Worm (Caenorhabditis elegans) whole organism, young adult: ENCODE results near the gene R07B1.9.

Experiments
- C06A6.2 ChIP-seq: fragments of 200-800 bp; sonication (Bioruptor generic); conservative IDR thresholded peaks from 2 replicates; pipeline ENCODE4 v1.3.6; 2022; ENCODE audit warnings: missing genetic modification characterization, missing compliant biosample characterization
- C17E4.6 ChIP-seq: fragments of 200-800 bp; sonication (Bioruptor generic); IDR thresholded peaks from 2 replicates; pipeline ENCODE4 v1.3.6; 2022; ENCODE audit warnings: missing genetic modification reagents, missing genetic modification characterization, missing compliant biosample characterization
- F49E8.2 ChIP-seq: sonication (generic microtip); optimal IDR thresholded peaks from 3 replicates; lab custom pipeline; 2017; ENCODE audit warnings: missing genetic modification characterization, mild to moderate bottlenecking, missing compliant biosample characterization, antibody characterized with exemption, moderate library complexity; ENCODE audit not compliant: insufficient read depth
- Y53F4B.3 ChIP-seq: fragments of 200-800 bp; sonication (Bioruptor generic); IDR thresholded peaks from 2 replicates; pipeline ENCODE4 v1.3.6; 2022; ENCODE audit warnings: missing genetic modification reagents, missing genetic modification characterization, missing compliant biosample characterization
- Y56A3A.18 ChIP-seq: fragments of 200-800 bp; sonication (Bioruptor generic); IDR thresholded peaks from 2 replicates; pipeline ENCODE4 v1.3.6; 2022; ENCODE audit warnings: missing genetic modification reagents, missing genetic modification characterization, missing compliant biosample characterization
- Y67H2A.10 ChIP-seq: fragments of 200-800 bp; sonication (Bioruptor generic); conservative IDR thresholded peaks from 2 replicates; pipeline ENCODE4 v1.3.6; 2022; ENCODE audit warnings: missing genetic modification reagents, missing genetic modification characterization, missing compliant biosample characterization
- akir-1 ChIP-seq: fragments of 200-800 bp; sonication (Bioruptor generic); optimal IDR thresholded peaks from 2 replicates; lab custom pipeline; 2018; ENCODE audit warnings: mild to moderate bottlenecking, missing genetic modification characterization, moderate library complexity, missing compliant biosample characterization
- bed-1 ChIP-seq: fragments of 200-800 bp; sonication (Bioruptor generic); IDR thresholded peaks from 2 replicates; pipeline ENCODE4 v1.3.6; 2022; ENCODE audit warnings: missing genetic modification reagents, missing genetic modification characterization, missing compliant biosample characterization
- cebp-1 ChIP-seq, 2 experiments: fragments of 200-800 bp in 1 of 2; sonication (Bioruptor generic) in 1 of 2; sonication (generic microtip) in 1 of 2; IDR thresholded peaks in 1 of 2; optimal IDR thresholded peaks in 1 of 2; 2 replicates each; pipeline versions ENCODE4 v1.3.6 to Lab custom; 2017 to 2022; ENCODE audit warnings: missing compliant biosample characterization in 2 of 2, missing genetic modification characterization in 2 of 2, mild to moderate bottlenecking in 1 of 2, missing genetic modification reagents in 1 of 2, moderate library complexity in 1 of 2
- ceh-27 ChIP-seq: fragments of 200-800 bp; sonication (Bioruptor generic); optimal IDR thresholded peaks from 2 replicates; lab custom pipeline; 2018; ENCODE audit warnings: mild to moderate bottlenecking, missing genetic modification characterization, moderate library complexity, missing compliant biosample characterization
- dpl-1 ChIP-seq: fragments of 150-350 bp; optimal IDR thresholded peaks from 2 replicates; lab custom pipeline; 2014; ENCODE audit warnings: missing biosample characterization, missing genetic modification reagents, missing genetic modification characterization
- efl-1 ChIP-seq: fragments of 150-350 bp; optimal IDR thresholded peaks from 2 replicates; lab custom pipeline; 2014; ENCODE audit warnings: missing biosample characterization, missing genetic modification reagents, missing genetic modification characterization
- egrh-3 ChIP-seq: fragments of 200-800 bp; sonication (Bioruptor generic); IDR thresholded peaks from 2 replicates; pipeline ENCODE4 v1.3.6; 2022; ENCODE audit warnings: missing genetic modification reagents, missing genetic modification characterization, missing compliant biosample characterization
- ets-4 ChIP-seq: fragments of 200-800 bp; sonication (Bioruptor generic); optimal IDR thresholded peaks from 2 replicates; lab custom pipeline; 2018; ENCODE audit warnings: mild to moderate bottlenecking, missing genetic modification characterization, missing compliant biosample characterization
- hlh-26 ChIP-seq: fragments of 200-800 bp; sonication (Bioruptor generic); conservative IDR thresholded peaks from 2 replicates; pipeline ENCODE4 v1.3.6; 2022; ENCODE audit warnings: missing genetic modification reagents, missing genetic modification characterization, missing compliant biosample characterization
- hmg-1.2 ChIP-seq: fragments of 200-800 bp; sonication (Bioruptor generic); IDR thresholded peaks from 2 replicates; pipeline ENCODE4 v1.3.6; 2022; ENCODE audit warnings: missing genetic modification reagents, missing genetic modification characterization, missing compliant biosample characterization
- hmg-20 ChIP-seq: fragments of 200-800 bp; sonication (Bioruptor generic); IDR thresholded peaks from 2 replicates; pipeline ENCODE4 v1.3.6; 2022; ENCODE audit warnings: missing genetic modification reagents, missing genetic modification characterization, missing compliant biosample characterization
- let-607 ChIP-seq, 2 experiments: fragments of 200-800 bp in 1 of 2; sonication (Bioruptor generic) in 1 of 2; sonication (generic microtip) in 1 of 2; optimal IDR thresholded peaks; 2 replicates each; lab custom pipeline; 2016 to 2018; ENCODE audit warnings: mild to moderate bottlenecking in 2 of 2, missing compliant biosample characterization in 2 of 2, missing genetic modification characterization in 2 of 2, moderate library complexity in 2 of 2, missing genotype in 1 of 2
- lin-26 ChIP-seq: fragments of 200-800 bp; sonication (Bioruptor generic); IDR thresholded peaks from 2 replicates; pipeline ENCODE4 v1.3.6; 2022; ENCODE audit warnings: missing genetic modification reagents, missing genetic modification characterization, missing compliant biosample characterization
- lir-1 ChIP-seq: fragments of 200-800 bp; sonication (Bioruptor generic); conservative IDR thresholded peaks from 2 replicates; pipeline ENCODE4 v1.3.6; 2022; ENCODE audit warnings: missing genetic modification reagents, missing genetic modification characterization, missing compliant biosample characterization
- lsy-27 ChIP-seq: sonication (generic microtip); optimal IDR thresholded peaks from 2 replicates; lab custom pipeline; 2017; ENCODE audit warnings: missing genetic modification characterization, mild to moderate bottlenecking, missing compliant biosample characterization, antibody characterized with exemption, missing genotype, borderline replicate concordance; ENCODE audit not compliant: insufficient read depth
- madf-10 ChIP-seq: sonication (generic microtip); optimal IDR thresholded peaks from 2 replicates; lab custom pipeline; 2016; ENCODE audit warnings: mild to moderate bottlenecking, missing genetic modification characterization, missing compliant biosample characterization
- mel-28 ChIP-seq: sonication (generic microtip); optimal IDR thresholded peaks from 2 replicates; lab custom pipeline; 2016; ENCODE audit warnings: borderline replicate concordance, mild to moderate bottlenecking, missing genetic modification characterization, missing compliant biosample characterization
- mxl-1 ChIP-seq: sonication (generic microtip); optimal IDR thresholded peaks from 2 replicates; lab custom pipeline; 2016; ENCODE audit warnings: missing genetic modification characterization, missing compliant biosample characterization
- nhr-80 ChIP-seq: sonication (generic microtip); optimal IDR thresholded peaks from 2 replicates; lab custom pipeline; 2016; ENCODE audit warnings: missing genetic modification characterization, missing compliant biosample characterization
- pbrm-1 ChIP-seq: fragments of 200-800 bp; sonication (Bioruptor generic); IDR thresholded peaks from 2 replicates; pipeline ENCODE4 v1.3.6; 2022; ENCODE audit warnings: missing genetic modification reagents, missing genetic modification characterization, missing compliant biosample characterization
- pha-4 ChIP-seq: fragments of 150-350 bp; sonication (generic microtip); optimal IDR thresholded peaks from 2 replicates; lab custom pipeline; 2014; ENCODE audit warnings: missing biosample characterization, missing genetic modification reagents, missing genetic modification characterization
- rec-8 ChIP-seq, 2 experiments: sonication (generic microtip); optimal IDR thresholded peaks; 2 replicates each; lab custom pipeline; 2016; ENCODE audit warnings: mild to moderate bottlenecking in 2 of 2, missing genetic modification characterization in 2 of 2, missing genetic modification reagents in 2 of 2, missing genotype in 2 of 2, missing biosample characterization in 1 of 2, missing compliant biosample characterization in 1 of 2, moderate library complexity in 1 of 2
- snpc-1.3 ChIP-seq: sonication (generic microtip); optimal IDR thresholded peaks from 2 replicates; lab custom pipeline; 2017; ENCODE audit warnings: missing genetic modification characterization, mild to moderate bottlenecking, missing compliant biosample characterization, antibody characterized with exemption, moderate library complexity, missing genotype, missing genetic modification reagents; ENCODE audit not compliant: insufficient read depth
- somi-1 ChIP-seq: fragments of 200-800 bp; sonication (Bioruptor generic); optimal IDR thresholded peaks from 2 replicates; lab custom pipeline; 2018; ENCODE audit warnings: mild to moderate bottlenecking, missing genetic modification characterization, missing compliant biosample characterization
- tbx-9 ChIP-seq: sonication (generic microtip); optimal IDR thresholded peaks from 2 replicates; lab custom pipeline; 2016; ENCODE audit warnings: borderline replicate concordance, missing genetic modification characterization, inconsistent platforms, missing compliant biosample characterization
- unc-62 ChIP-seq: fragments of 150-350 bp; optimal IDR thresholded peaks from 2 replicates; lab custom pipeline; 2014; ENCODE audit warnings: missing biosample characterization, missing genetic modification reagents, missing genetic modification characterization
- xnd-1 ChIP-seq: sonication (generic microtip); optimal IDR thresholded peaks from 2 replicates; lab custom pipeline; 2016; ENCODE audit warnings: missing genotype, missing genetic modification reagents, missing genetic modification characterization, missing compliant biosample characterization
- zfh-2 ChIP-seq: fragments of 200-800 bp; sonication (Bioruptor generic); conservative IDR thresholded peaks from 2 replicates; pipeline ENCODE4 v1.3.6; 2022; ENCODE audit warnings: missing genetic modification reagents, missing genetic modification characterization, missing compliant biosample characterization
- zim-3 ChIP-seq: sonication (generic microtip); optimal IDR thresholded peaks from 2 replicates; lab custom pipeline; 2017; ENCODE audit warnings: mild to moderate bottlenecking, missing genetic modification characterization, moderate library complexity, missing compliant biosample characterization
- ztf-18 ChIP-seq: sonication (generic microtip); optimal IDR thresholded peaks from 2 replicates; lab custom pipeline; 2016; ENCODE audit warnings: missing genotype, mild to moderate bottlenecking, missing genetic modification characterization, missing compliant biosample characterization
- ztf-22 ChIP-seq: fragments of 200-800 bp; sonication (Bioruptor generic); optimal IDR thresholded peaks from 2 replicates; lab custom pipeline; 2018; ENCODE audit warnings: mild to moderate bottlenecking, missing genetic modification characterization, moderate library complexity, missing compliant biosample characterization
- ztf-28 ChIP-seq: fragments of 200-800 bp; sonication (Bioruptor generic); IDR thresholded peaks from 2 replicates; pipeline ENCODE4 v1.3.6; 2022; ENCODE audit warnings: missing genetic modification reagents, missing genetic modification characterization, missing compliant biosample characterization

The R07B1.9 gene

DNA sequence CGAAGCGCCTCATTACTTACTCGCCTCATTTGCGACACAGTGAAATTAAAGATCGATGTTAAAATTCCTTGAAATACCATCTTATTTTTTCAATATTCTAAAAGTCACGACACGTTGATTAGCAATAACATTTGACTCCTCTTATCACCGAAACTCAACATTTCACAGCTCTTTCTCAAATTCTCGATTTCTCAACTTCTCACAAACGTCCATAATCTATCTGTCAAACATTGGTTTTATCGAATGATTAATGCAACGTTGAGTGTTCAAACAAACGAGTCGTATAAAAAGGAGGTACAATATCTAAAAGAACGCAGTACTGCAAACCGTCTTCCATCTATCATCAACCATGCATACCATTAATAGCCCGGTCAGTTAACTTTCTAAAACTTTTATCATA is 27.0 kb upstream of the R07B1.9 start, which contains the start of gene lec-8:
Gene lec-8, plus strand, starts transcription at position 314 of the 400 bp plus-strand sequence.
- TF ChIP-seq madf-10 (tag; lab: Kevin White, UChicago) (no peak), hmg-20 (GFP tag; lab: Robert Waterston, UW) (no peak), let-607 (tag; optimal IDR thresholded peaks at IDR 0.05; lab: Kevin White, UChicago) (peak in 1 of 2 experiments; percentile 24), pbrm-1 (GFP tag; lab: Robert Waterston, UW) (no peak), bed-1 (GFP tag; lab: Robert Waterston, UW) (no peak), somi-1 (GFP tag; lab: Kevin White, UChicago) (no peak), Y53F4B.3 (no peak), hlh-26 (no peak), xnd-1 (no peak), ztf-18 (no peak), Y56A3A.18 (GFP tag; lab: Robert Waterston, UW) (no peak), nhr-80 (tag; lab: Kevin White, UChicago) (peak; percentile 93), hmg-1.2 (GFP tag; lab: Robert Waterston, UW) (no peak), dpl-1 (GFP tag; lab: Kevin White, UChicago) (no peak), unc-62 (GFP tag; lab: Kevin White, UChicago) (peak; percentile 45), lin-26 (GFP tag; lab: Robert Waterston, UW) (no peak), ztf-22 (GFP tag; lab: Kevin White, UChicago) (peak; percentile 20), zfh-2 (GFP tag; lab: Robert Waterston, UW) (no peak), F49E8.2 (no peak), lir-1 (no peak), akir-1 (GFP tag; lab: Kevin White, UChicago) (no peak), snpc-1.3 (tag; lab: Kevin White, UChicago) (no peak), ztf-28 (GFP tag; lab: Robert Waterston, UW) (no peak), C17E4.6 (GFP tag; lab: Robert Waterston, UW) (no peak), mel-28 (tag; lab: Kevin White, UChicago) (no peak), cebp-1 (GFP tag; IDR thresholded peaks at IDR 0.05; lab: Robert Waterston, UW) (no peak), cebp-1 (tag; optimal IDR thresholded peaks at IDR 0.05; lab: Kevin White, UChicago) (no peak)

DNA sequence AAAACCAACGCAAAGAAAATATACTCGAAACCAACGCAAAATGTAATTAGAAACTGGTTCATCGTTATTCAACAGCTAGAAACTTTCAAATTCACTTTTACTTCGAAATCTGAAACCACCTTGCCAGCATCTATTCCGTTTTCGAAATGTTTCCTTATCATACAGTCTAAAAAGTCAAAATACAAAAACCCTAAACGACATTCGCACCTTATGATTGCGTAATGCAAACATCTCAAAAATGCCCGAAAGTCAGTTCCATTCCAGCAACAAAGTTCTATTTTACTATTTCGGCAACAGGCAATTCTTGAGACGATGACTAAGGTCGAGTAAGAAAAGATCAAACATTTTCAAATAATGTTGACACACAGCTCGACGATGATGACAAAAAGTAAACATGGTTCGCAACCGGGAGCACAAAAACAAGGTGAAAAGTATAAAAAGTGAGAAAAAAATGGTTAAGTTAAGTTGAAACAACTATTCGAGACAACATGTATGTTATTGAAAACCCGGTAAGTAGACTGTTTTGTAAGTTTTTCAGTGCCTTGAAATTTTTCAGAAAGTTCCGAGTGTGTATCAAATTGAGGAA is 25.4 kb upstream of the R07B1.9 start, which contains the start of gene lec-7:
Gene lec-7, plus strand, starts transcription at position 297 of the 586 bp plus-strand sequence.
- no peak for TF ChIP-seq rec-8 (tag; optimal IDR thresholded peaks at IDR 0.05; lab: Kevin White, UChicago)
- TF ChIP-seq efl-1 (GFP tag; lab: Kevin White, UChicago): no peak
- TF ChIP-seq lsy-27 (tag; lab: Kevin White, UChicago): no peak
- TF ChIP-seq Y67H2A.10: no peak
- peak; percentile 46 for TF ChIP-seq nhr-80 (tag; lab: Kevin White, UChicago)
- no peak for TF ChIP-seq tbx-9
- TF ChIP-seq egrh-3 (GFP tag; lab: Robert Waterston, UW): no peak
- TF ChIP-seq mxl-1 (tag; lab: Kevin White, UChicago): no peak
- TF ChIP-seq xnd-1: no peak
- TF ChIP-seq pha-4 (tag; lab: Kevin White, UChicago): peak; percentile 53
- TF ChIP-seq ets-4 (GFP tag; lab: Kevin White, UChicago): no peak
- no peak for TF ChIP-seq C06A6.2 (GFP tag; lab: Robert Waterston, UW)
- TF ChIP-seq lir-1: no peak
- TF ChIP-seq lin-26 (GFP tag; lab: Robert Waterston, UW): no peak
- TF ChIP-seq ceh-27 (GFP tag; lab: Kevin White, UChicago): no peak
- TF ChIP-seq zim-3 (tag; lab: Kevin White, UChicago): no peak
